Worm (Caenorhabditis elegans): ENCODE results near the gene F58E1.13.

F58E1.13 gene

ce11 chrII:1695861-1696260, at the start of gene F58E1.13:
TSS of gene F58E1.13 (minus strand) at chrII:1695872.
- TF ChIP-seq lin-13 (tag; optimal IDR thresholded peaks at IDR 0.05), result no peak
- TF ChIP-seq elt-3 (tag; optimal IDR thresholded peaks at IDR 0.05), result no peak
- no peak for TF ChIP-seq M03D4.4 (tag; optimal IDR thresholded peaks at IDR 0.05)
- no peak for TF ChIP-seq nhr-76 (tag; optimal IDR thresholded peaks at IDR 0.05)
- no peak for TF ChIP-seq tbx-8 (GFP tag; optimal IDR thresholded peaks at IDR 0.05)
- TF ChIP-seq mab-5 (tag; optimal IDR thresholded peaks at IDR 0.05), result no peak
- no peak for TF ChIP-seq unc-39 (tag; optimal IDR thresholded peaks at IDR 0.05)
- no peak for TF ChIP-seq drap-1 (GFP tag; optimal IDR thresholded peaks at IDR 0.05)
- TF ChIP-seq nhr-28 (tag; optimal IDR thresholded peaks at IDR 0.05), result no peak
- no peak for TF ChIP-seq bed-3 (GFP tag; optimal IDR thresholded peaks at IDR 0.05)
- no peak for TF ChIP-seq cnd-1 (tag; optimal IDR thresholded peaks at IDR 0.05)
- no peak for TF ChIP-seq unc-62 (GFP tag; optimal IDR thresholded peaks at IDR 0.05)
- no peak for TF ChIP-seq ceh-83 (GFP tag; optimal IDR thresholded peaks at IDR 0.05)
- TF ChIP-seq ces-1 (GFP tag; optimal IDR thresholded peaks at IDR 0.05), result no peak
- TF ChIP-seq flh-1 (GFP tag; optimal IDR thresholded peaks at IDR 0.05), result no peak

ce11 chrII:1744183-1744582, 48.5 kb upstream of the F58E1.13 start, which contains the start of gene clec-19:
TSS of gene clec-19 (plus strand) at chrII:1744483.
- TF ChIP-seq unc-120 (tag; optimal IDR thresholded peaks at IDR 0.05; ENCODE audit: poor library complexity, severe bottlenecking) (no peak), bed-3 (GFP tag; optimal IDR thresholded peaks at IDR 0.05) (no peak), mls-2 (tag; optimal IDR thresholded peaks at IDR 0.05) (no peak), ztf-11 (tag; optimal IDR thresholded peaks at IDR 0.05) (no peak), pha-4 (tag; optimal IDR thresholded peaks at IDR 0.05) (no peak), lin-32 (GFP tag; optimal IDR thresholded peaks at IDR 0.05) (no peak), elt-1 (tag; optimal IDR thresholded peaks at IDR 0.05; ENCODE audit: borderline replicate concordance, insufficient read depth) (no peak), ceh-39 (tag; optimal IDR thresholded peaks at IDR 0.05) (no peak), tbx-8 (GFP tag; optimal IDR thresholded peaks at IDR 0.05) (no peak), sem-2 (GFP tag; optimal IDR thresholded peaks at IDR 0.05) (no peak), hlh-1 (tag; optimal IDR thresholded peaks at IDR 0.05) (no peak), sptf-1 (tag; optimal IDR thresholded peaks at IDR 0.05) (no peak), nhr-2 (tag; optimal IDR thresholded peaks at IDR 0.05) (no peak), unc-62 (GFP tag; optimal IDR thresholded peaks at IDR 0.05) (no peak), lin-13 (tag; optimal IDR thresholded peaks at IDR 0.05) (no peak), drap-1 (GFP tag; optimal IDR thresholded peaks at IDR 0.05) (no peak), ceh-43 (GFP tag; optimal IDR thresholded peaks at IDR 0.05) (no peak), mab-5 (tag; optimal IDR thresholded peaks at IDR 0.05) (no peak), nhr-237 (tag; optimal IDR thresholded peaks at IDR 0.05) (no peak)

ce11 chrII:1742535-1742934, 46.9 kb upstream of the F58E1.13 start, which contains the start of gene F36H5.12:
TSS of gene F36H5.12 (plus strand) at chrII:1742835.
- TF ChIP-seq lin-32 (GFP tag; optimal IDR thresholded peaks at IDR 0.05) (no peak), mep-1 (tag; optimal IDR thresholded peaks at IDR 0.05) (no peak), ceh-83 (GFP tag; optimal IDR thresholded peaks at IDR 0.05) (no peak), unc-120 (tag; optimal IDR thresholded peaks at IDR 0.05; ENCODE audit: poor library complexity, severe bottlenecking) (no peak), ceh-39 (tag; optimal IDR thresholded peaks at IDR 0.05) (no peak), nhr-76 (tag; optimal IDR thresholded peaks at IDR 0.05) (no peak)

ce11 chrII:1741248-1741647, 45.6 kb upstream of the F58E1.13 start, which contains the start of gene K07G6.1:
TSS of gene K07G6.1 (plus strand) at chrII:1741548.
- TF ChIP-seq ces-1 (GFP tag; optimal IDR thresholded peaks at IDR 0.05), result no peak
- no peak for TF ChIP-seq unc-120 (tag; optimal IDR thresholded peaks at IDR 0.05; ENCODE audit: poor library complexity, severe bottlenecking)
- TF ChIP-seq ceh-39 (tag; optimal IDR thresholded peaks at IDR 0.05), result no peak
- no peak for TF ChIP-seq unc-62 (GFP tag; optimal IDR thresholded peaks at IDR 0.05)

ce11 chrII:1738844-1739243, 43.2 kb upstream of the F58E1.13 start, which contains the start of the genes irld-9 and irld-33:
TSS of gene irld-9 (minus strand) at chrII:1738944.
TSS of gene irld-33 (plus strand) at chrII:1739052.
- no peak for TF ChIP-seq nhr-237 (tag; optimal IDR thresholded peaks at IDR 0.05)
- TF ChIP-seq nhr-28 (tag; optimal IDR thresholded peaks at IDR 0.05), result no peak
- TF ChIP-seq sptf-1 (tag; optimal IDR thresholded peaks at IDR 0.05), result no peak
- no peak for TF ChIP-seq pha-4 (tag; optimal IDR thresholded peaks at IDR 0.05)
- TF ChIP-seq cnd-1 (tag; optimal IDR thresholded peaks at IDR 0.05), result no peak
- no peak for TF ChIP-seq elt-1 (tag; optimal IDR thresholded peaks at IDR 0.05; ENCODE audit: borderline replicate concordance, insufficient read depth)
- no peak for TF ChIP-seq sem-2 (GFP tag; optimal IDR thresholded peaks at IDR 0.05)
- no peak for TF ChIP-seq ceh-83 (GFP tag; optimal IDR thresholded peaks at IDR 0.05)
- TF ChIP-seq flh-1 (GFP tag; optimal IDR thresholded peaks at IDR 0.05), result no peak
- no peak for TF ChIP-seq tbx-8 (GFP tag; optimal IDR thresholded peaks at IDR 0.05)
- TF ChIP-seq ham-2 (GFP tag; optimal IDR thresholded peaks at IDR 0.05), result no peak
- TF ChIP-seq snpc-4 (tag; optimal IDR thresholded peaks at IDR 0.05), result no peak
- TF ChIP-seq bed-3 (GFP tag; optimal IDR thresholded peaks at IDR 0.05), result no peak
- TF ChIP-seq ztf-11 (tag; optimal IDR thresholded peaks at IDR 0.05), result no peak
- no peak for TF ChIP-seq M03D4.4 (tag; optimal IDR thresholded peaks at IDR 0.05)
- no peak for TF ChIP-seq hlh-1 (tag; optimal IDR thresholded peaks at IDR 0.05)
- TF ChIP-seq unc-62 (GFP tag; optimal IDR thresholded peaks at IDR 0.05), result no peak
- no peak for TF ChIP-seq unc-120 (tag; optimal IDR thresholded peaks at IDR 0.05; ENCODE audit: poor library complexity, severe bottlenecking)
- no peak for TF ChIP-seq mls-2 (tag; optimal IDR thresholded peaks at IDR 0.05)
